Worm (Caenorhabditis elegans) whole organism, L4/young adult: Measurements from ENCODE around the gene Y51H7C.1.

ENCODE experiments used
- W03F9.2 ChIP-seq: fragments of 150-350 bp; optimal IDR thresholded peaks from 2 replicates; lab custom pipeline; 2014; ENCODE audit warnings: missing biosample characterization, missing genetic modification characterization
- him-1 ChIP-seq: sonication (generic microtip); optimal IDR thresholded peaks from 2 replicates; lab custom pipeline; 2016; ENCODE audit warnings: missing genotype, missing genetic modification reagents, missing genetic modification characterization, missing compliant biosample characterization

DNA sequence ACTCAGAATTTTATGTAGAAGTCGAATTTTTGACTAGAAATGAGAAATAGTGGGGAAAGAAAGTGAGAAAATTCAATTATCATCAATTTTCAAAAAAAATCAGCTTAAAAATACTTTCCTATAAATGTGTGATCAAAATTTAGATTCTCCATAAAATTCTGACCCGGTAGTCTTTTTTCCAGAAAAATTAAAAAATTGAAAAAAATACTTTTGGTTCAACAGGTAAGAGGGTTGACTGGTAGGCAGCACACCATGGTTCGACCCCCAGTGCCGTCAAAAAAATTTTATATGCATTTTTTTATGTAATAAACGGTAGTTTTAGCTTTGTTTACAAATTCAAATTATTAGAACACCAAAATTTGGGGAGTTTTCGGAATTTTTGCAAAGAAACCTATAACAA is 9.8 kb downstream of the Y51H7C.1 start:
- TF ChIP-seq him-1 (tag; lab: Kevin White, UChicago) (no peak), W03F9.2 (tag; lab: Kevin White, UChicago) (no peak)
